Fruit fly (Drosophila melanogaster) whole organism, adult: ENCODE results near the gene BTBD9.

Source experiments
- Clk ChIP-seq: fragments of 200-800 bp; sonication (Bioruptor generic); optimal IDR thresholded peaks from 2 replicates; lab custom pipeline; 2017; ENCODE audit warnings: missing biosample characterization, missing genetic modification characterization
- cic ChIP-seq: fragments of 200-800 bp; sonication (Bioruptor generic); optimal IDR thresholded peaks from 2 replicates; lab custom pipeline; 2017; ENCODE audit warnings: missing biosample characterization, mild to moderate bottlenecking, missing genetic modification characterization, moderate library complexity
- pad ChIP-seq: fragments of 200-800 bp; sonication (Bioruptor generic); optimal IDR thresholded peaks from 3 replicates; lab custom pipeline; 2017; ENCODE audit warnings: missing biosample characterization, missing genetic modification characterization, mild to moderate bottlenecking, moderate library complexity, missing genetic modification reagents
- tj ChIP-seq: fragments of 200-800 bp; sonication (Bioruptor generic); optimal IDR thresholded peaks from 3 replicates; lab custom pipeline; 2017; ENCODE audit warnings: missing biosample characterization, mild to moderate bottlenecking, missing genetic modification characterization, moderate library complexity
- toe ChIP-seq: fragments of 200-800 bp; sonication (Bioruptor generic); optimal IDR thresholded peaks from 2 replicates; lab custom pipeline; 2016; ENCODE audit warnings: missing biosample characterization, missing genetic modification characterization

dm6 chrX:10773562-10773961 is 5.2 kb downstream of the BTBD9 start:
- TF ChIP-seq Clk (GFP tag; lab: Kevin White, UChicago) (no peak), tj (GFP tag; lab: Kevin White, UChicago) (no peak), pad (no peak), cic (GFP tag; lab: Kevin White, UChicago) (no peak), toe (GFP tag; lab: Kevin White, UChicago) (no peak)
